Worm (Caenorhabditis elegans) whole organism, L1 larva: ENCODE measurements around the gene acox-3.

Experiments used
- ceh-88 ChIP-seq: fragments of 200-800 bp; sonication (Bioruptor generic); IDR thresholded peaks from 2 replicates; pipeline ENCODE4 v1.3.6; 2022; ENCODE audit warnings: missing genetic modification characterization, missing compliant biosample characterization
- elt-3 ChIP-seq, 6 experiments: fragments of 150-350 bp in 1 of 6; sonication (generic microtip); optimal IDR thresholded peaks; 2 replicates each; lab custom pipeline; 2017 to 2018; ENCODE audit warnings: missing biosample characterization in 6 of 6, missing genetic modification characterization in 6 of 6, inconsistent platforms in 1 of 6
- jun-1 ChIP-seq: fragments of 150-350 bp; optimal IDR thresholded peaks from 2 replicates; lab custom pipeline; 2014; ENCODE audit warnings: missing biosample characterization, missing genetic modification reagents, missing genetic modification characterization
- mdl-1 ChIP-seq, 2 experiments: fragments of 150-350 bp; optimal IDR thresholded peaks; 2 replicates each; lab custom pipeline; 2014 to 2017; ENCODE audit warnings: missing biosample characterization in 2 of 2, missing genetic modification characterization in 2 of 2, inconsistent platforms in 1 of 2
- nhr-237 ChIP-seq: fragments of 150-350 bp; optimal IDR thresholded peaks from 2 replicates; lab custom pipeline; 2014; ENCODE audit warnings: missing biosample characterization, missing genetic modification characterization
- nhr-84 ChIP-seq: sonication (generic microtip); optimal IDR thresholded peaks from 2 replicates; lab custom pipeline; 2017; ENCODE audit warnings: missing biosample characterization, missing genetic modification characterization
- unc-130 ChIP-seq: fragments of 150-350 bp; optimal IDR thresholded peaks from 2 replicates; lab custom pipeline; 2017; ENCODE audit warnings: missing biosample characterization, missing genetic modification characterization, inconsistent platforms
- ztf-11 ChIP-seq, 2 experiments: sonication (generic microtip); optimal IDR thresholded peaks; 2 replicates each; lab custom pipeline; 2016 to 2017; ENCODE audit warnings: missing genetic modification characterization in 2 of 2, missing biosample characterization in 1 of 2, missing compliant biosample characterization in 1 of 2

DNA sequence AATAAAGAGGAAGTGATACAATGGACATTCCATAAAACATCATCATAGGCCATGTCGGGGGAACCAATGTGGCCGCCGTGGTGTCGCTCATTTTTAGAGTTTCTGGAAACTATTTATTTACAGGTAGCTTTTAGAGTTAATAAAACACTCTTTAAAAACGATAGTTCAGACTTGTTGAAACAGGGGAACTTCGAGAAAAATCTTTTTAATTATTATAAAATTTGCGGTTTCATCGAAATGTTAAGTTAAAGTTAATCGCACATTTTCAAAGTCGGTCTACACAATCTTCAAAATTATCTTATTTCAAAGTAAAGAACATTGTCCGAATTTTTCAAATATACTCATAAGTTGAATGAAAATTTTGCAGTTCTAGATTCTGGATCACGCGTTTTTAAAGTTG, 36.0 kb upstream of the acox-3 start, which contains the start of gene ops-1:
- TF ChIP-seq jun-1 (no peak), unc-130 (no peak), ceh-88 (GFP tag; lab: Robert Waterston, UW) (no peak), nhr-84 (tag; lab: Kevin White, UChicago) (no peak), nhr-237 (no peak), ztf-11 (tag; optimal IDR thresholded peaks at IDR 0.05; lab: Kevin White, UChicago) (no peak), mdl-1 (tag; optimal IDR thresholded peaks at IDR 0.05; lab: Kevin White, UChicago) (no peak), elt-3 (tag; optimal IDR thresholded peaks at IDR 0.05; lab: Kevin White, UChicago) (no peak)
